Worm (Caenorhabditis elegans) whole organism, late embryonic: ENCODE data around the gene C27A2.12.

Experiments used
- C08G9.2 ChIP-seq: sonication (generic microtip); optimal IDR thresholded peaks from 2 replicates; lab custom pipeline; 2016; ENCODE audit warnings: mild to moderate bottlenecking, missing genetic modification characterization, moderate library complexity, missing compliant biosample characterization
- K09A11.1 ChIP-seq: sonication (generic microtip); optimal IDR thresholded peaks from 2 replicates; lab custom pipeline; 2017; ENCODE audit warnings: antibody characterized with exemption, mild to moderate bottlenecking, missing genetic modification characterization, missing compliant biosample characterization; ENCODE audit not compliant: insufficient read depth
- T23F11.4 ChIP-seq: fragments of 200-800 bp; sonication (Bioruptor generic); optimal IDR thresholded peaks from 2 replicates; lab custom pipeline; 2018; ENCODE audit warnings: mild to moderate bottlenecking, missing genetic modification characterization, missing compliant biosample characterization
- ama-1 ChIP-seq: fragments of 150-350 bp; optimal IDR thresholded peaks from 2 replicates; lab custom pipeline; 2014
- ceh-14 ChIP-seq: sonication (generic microtip); optimal IDR thresholded peaks from 2 replicates; lab custom pipeline; 2016; ENCODE audit warnings: missing genotype, missing genetic modification characterization, missing compliant biosample characterization
- ceh-24 ChIP-seq: sonication (generic microtip); optimal IDR thresholded peaks from 2 replicates; lab custom pipeline; 2016; ENCODE audit warnings: mild to moderate bottlenecking, missing genetic modification characterization, missing compliant biosample characterization
- ceh-30 ChIP-seq: fragments of 150-350 bp; optimal IDR thresholded peaks from 2 replicates; lab custom pipeline; 2014; ENCODE audit warnings: missing biosample characterization, missing genetic modification characterization
- ceh-45 ChIP-seq: fragments of 200-800 bp; sonication (Bioruptor generic); IDR thresholded peaks from 2 replicates; pipeline ENCODE4 v1.3.6; 2022; ENCODE audit warnings: missing genetic modification reagents, missing genetic modification characterization, missing compliant biosample characterization
- elt-2 ChIP-seq: sonication (generic microtip); optimal IDR thresholded peaks from 2 replicates; lab custom pipeline; 2016; ENCODE audit warnings: missing genetic modification reagents, missing genetic modification characterization, missing compliant biosample characterization
- ets-4 ChIP-seq: sonication (generic microtip); optimal IDR thresholded peaks from 2 replicates; lab custom pipeline; 2016; ENCODE audit warnings: missing genetic modification characterization, missing compliant biosample characterization
- fax-1 ChIP-seq: sonication (generic microtip); optimal IDR thresholded peaks from 2 replicates; lab custom pipeline; 2016; ENCODE audit warnings: missing genotype, missing genetic modification characterization, missing compliant biosample characterization
- fkh-6 ChIP-seq: sonication (generic microtip); optimal IDR thresholded peaks from 2 replicates; lab custom pipeline; 2016; ENCODE audit warnings: missing genetic modification characterization, missing compliant biosample characterization
- gmeb-2 ChIP-seq: sonication (generic microtip); optimal IDR thresholded peaks from 2 replicates; lab custom pipeline; 2016; ENCODE audit warnings: missing genetic modification characterization, inconsistent platforms, missing compliant biosample characterization
- hlh-6 ChIP-seq: sonication (generic microtip); optimal IDR thresholded peaks from 2 replicates; lab custom pipeline; 2016; ENCODE audit warnings: missing genotype, missing genetic modification characterization, missing compliant biosample characterization
- hlh-8 ChIP-seq: sonication (generic microtip); optimal IDR thresholded peaks from 2 replicates; lab custom pipeline; 2016; ENCODE audit warnings: missing genotype, missing genetic modification characterization, missing compliant biosample characterization
- madf-2 ChIP-seq: sonication (generic microtip); optimal IDR thresholded peaks from 2 replicates; lab custom pipeline; 2017; ENCODE audit warnings: missing genetic modification characterization, missing compliant biosample characterization
- odd-2 ChIP-seq: sonication (generic microtip); optimal IDR thresholded peaks from 2 replicates; lab custom pipeline; 2017; ENCODE audit warnings: antibody characterized with exemption, mild to moderate bottlenecking, missing genetic modification characterization, missing compliant biosample characterization
- pat-9 ChIP-seq: fragments of 200-800 bp; sonication (Bioruptor generic); optimal IDR thresholded peaks from 2 replicates; lab custom pipeline; 2018; ENCODE audit warnings: mild to moderate bottlenecking, missing genetic modification characterization, moderate library complexity, missing compliant biosample characterization
- pax-1 ChIP-seq: fragments of 150-350 bp; optimal IDR thresholded peaks from 2 replicates; lab custom pipeline; 2014; ENCODE audit warnings: missing biosample characterization, missing genetic modification characterization
- pqm-1 ChIP-seq: sonication (generic microtip); optimal IDR thresholded peaks from 2 replicates; lab custom pipeline; 2016; ENCODE audit warnings: missing genetic modification characterization, missing compliant biosample characterization
- sdc-2 ChIP-seq: sonication (generic microtip); optimal IDR thresholded peaks from 2 replicates; lab custom pipeline; 2016; ENCODE audit warnings: missing genotype, missing genetic modification characterization, missing compliant biosample characterization
- sox-2 ChIP-seq: fragments of 200-800 bp; sonication (Bioruptor generic); IDR thresholded peaks from 2 replicates; pipeline ENCODE4 v1.3.6; 2022; ENCODE audit warnings: missing genetic modification reagents, missing genetic modification characterization, missing compliant biosample characterization
- sox-4 ChIP-seq: sonication (generic microtip); optimal IDR thresholded peaks from 2 replicates; lab custom pipeline; 2017; ENCODE audit warnings: mild to moderate bottlenecking, missing genetic modification characterization, inconsistent platforms, missing compliant biosample characterization
- syd-9 ChIP-seq: sonication (generic microtip); optimal IDR thresholded peaks from 2 replicates; lab custom pipeline; 2016; ENCODE audit warnings: mild to moderate bottlenecking, missing genetic modification characterization, moderate library complexity, missing compliant biosample characterization
- tbx-2 ChIP-seq: sonication (generic microtip); optimal IDR thresholded peaks from 2 replicates; lab custom pipeline; 2016; ENCODE audit warnings: missing genetic modification characterization, missing compliant biosample characterization
- unc-42 ChIP-seq: sonication (generic microtip); optimal IDR thresholded peaks from 2 replicates; lab custom pipeline; 2016; ENCODE audit warnings: missing genotype, missing genetic modification characterization, missing compliant biosample characterization
- zip-5 ChIP-seq: sonication (generic microtip); optimal IDR thresholded peaks from 2 replicates; lab custom pipeline; 2016; ENCODE audit warnings: missing genetic modification characterization, missing compliant biosample characterization
- ztf-16 ChIP-seq: sonication (generic microtip); optimal IDR thresholded peaks from 2 replicates; lab custom pipeline; 2017; ENCODE audit warnings: missing genetic modification characterization, missing compliant biosample characterization

The C27A2.12 gene

ce11 chrII:5016144-5016543 lies 41.8 kb downstream of the C27A2.12 start:
- TF ChIP-seq pqm-1 (no peak), T23F11.4 (GFP tag; lab: Kevin White, UChicago) (no peak), fkh-6 (tag; lab: Kevin White, UChicago) (no peak), C08G9.2 (tag; lab: Kevin White, UChicago) (no peak), unc-42 (tag; lab: Kevin White, UChicago) (no peak), sox-4 (tag; lab: Kevin White, UChicago) (no peak), sox-2 (GFP tag; lab: Robert Waterston, UW) (no peak), elt-2 (tag; lab: Kevin White, UChicago) (no peak), syd-9 (tag; lab: Kevin White, UChicago) (no peak), fax-1 (tag; lab: Kevin White, UChicago) (no peak), ceh-30 (tag; lab: Kevin White, UChicago) (no peak), ztf-16 (tag; lab: Kevin White, UChicago) (no peak), ceh-24 (tag; lab: Kevin White, UChicago) (no peak), ets-4 (no peak), hlh-8 (tag; lab: Kevin White, UChicago) (no peak), sdc-2 (no peak), tbx-2 (tag; lab: Kevin White, UChicago) (no peak), zip-5 (no peak)

ce11 chrII:5014399-5014798 lies 43.5 kb downstream of the C27A2.12 start, which contains the start of gene F59A6.2:
Gene F59A6.2, plus strand, starts transcription at chrII:5014699.
- no peak for TF ChIP-seq gmeb-2 (tag; lab: Kevin White, UChicago)
- TF ChIP-seq pat-9 (tag; lab: Kevin White, UChicago) = no peak
- no peak for TF ChIP-seq sdc-2
- TF ChIP-seq madf-2 (tag; lab: Kevin White, UChicago) = no peak
- no peak for TF ChIP-seq odd-2 (tag; lab: Kevin White, UChicago)
- TF ChIP-seq ama-1 (lab: Kevin White, UChicago) = no peak
- TF ChIP-seq hlh-6 (tag; lab: Kevin White, UChicago) = no peak
- TF ChIP-seq ceh-45 (GFP tag; lab: Robert Waterston, UW) = no peak

ce11 chrII:5011978-5012377 lies 46.0 kb downstream of the C27A2.12 start, which contains the start of gene F59A6.12:
Gene F59A6.12, minus strand, starts transcription at chrII:5012078.
- TF ChIP-seq zip-5 (no peak), ztf-16 (tag; lab: Kevin White, UChicago) (no peak), K09A11.1 (tag; lab: Kevin White, UChicago) (no peak), madf-2 (tag; lab: Kevin White, UChicago) (no peak)

- TF ChIP-seq pax-1 (tag; lab: Kevin White, UChicago) (no peak), hlh-6 (tag; lab: Kevin White, UChicago) (no peak), ceh-14 (tag; lab: Kevin White, UChicago) (no peak)
These were observed 49.9 kb downstream of the C27A2.12 start, which contains the start of gene F59A6.3 for ce11 chrII:5008033-5008432. Gene F59A6.3, plus strand, starts transcription at chrII:5008333.
